Fruit fly (Drosophila melanogaster) whole organism, prepupa: ENCODE measurements around the gene CG5446.

ENCODE experiments used
- Blimp-1 ChIP-seq: fragments of 200-800 bp; sonication (Bioruptor generic); optimal IDR thresholded peaks from 3 replicates; lab custom pipeline; 2017; ENCODE audit warnings: missing biosample characterization, missing genetic modification characterization, mild to moderate bottlenecking, moderate library complexity, missing genetic modification reagents
- CG11294 ChIP-seq: fragments of 200-800 bp; sonication (Bioruptor generic); IDR thresholded peaks from 2 replicates; pipeline ENCODE4 v1.3.6; 2022; ENCODE audit warnings: missing biosample characterization, missing genetic modification characterization
- CG11762 ChIP-seq: fragments of 200-800 bp; sonication (Bioruptor generic); optimal IDR thresholded peaks from 3 replicates; lab custom pipeline; 2016; ENCODE audit warnings: missing biosample characterization, missing genetic modification characterization; ENCODE audit not compliant: insufficient read depth
- CG15336 ChIP-seq: fragments of 200-800 bp; sonication (Bioruptor generic); IDR thresholded peaks from 2 replicates; pipeline ENCODE4 v1.3.6; 2022; ENCODE audit warnings: missing biosample characterization, missing genetic modification characterization
- CG1621 ChIP-seq: fragments of 200-800 bp; sonication (Bioruptor generic); optimal IDR thresholded peaks from 3 replicates; lab custom pipeline; 2018; ENCODE audit warnings: missing biosample characterization, mild to moderate bottlenecking, missing genetic modification characterization
- CG16779 ChIP-seq: fragments of 200-800 bp; sonication (Bioruptor generic); optimal IDR thresholded peaks from 3 replicates; lab custom pipeline; 2017; ENCODE audit warnings: missing biosample characterization, mild to moderate bottlenecking, missing genetic modification characterization
- CG3032 ChIP-seq: fragments of 200-800 bp; optimal IDR thresholded peaks from 2 replicates; lab custom pipeline; 2019; ENCODE audit warnings: missing biosample characterization, mild to moderate bottlenecking, missing genetic modification characterization, moderate library complexity
- CG31627 ChIP-seq: fragments of 200-800 bp; sonication (Bioruptor generic); optimal IDR thresholded peaks from 3 replicates; lab custom pipeline; 2016; ENCODE audit warnings: missing biosample characterization, missing genetic modification characterization
- CG32006 ChIP-seq: fragments of 200-800 bp; sonication (Bioruptor generic); optimal IDR thresholded peaks from 3 replicates; lab custom pipeline; 2017; ENCODE audit warnings: missing biosample characterization, mild to moderate bottlenecking, missing genetic modification characterization
- CG3919 ChIP-seq: fragments of 200-800 bp; sonication (Bioruptor generic); optimal IDR thresholded peaks from 3 replicates; lab custom pipeline; 2016; ENCODE audit warnings: missing biosample characterization, missing genetic modification characterization
- CG4318 ChIP-seq: fragments of 200-800 bp; sonication (Bioruptor generic); optimal IDR thresholded peaks from 3 replicates; lab custom pipeline; 2017; ENCODE audit warnings: missing biosample characterization, mild to moderate bottlenecking, missing genetic modification characterization
- CG6163 ChIP-seq: fragments of 200-800 bp; sonication (Bioruptor generic); IDR thresholded peaks from 3 replicates; pipeline ENCODE4 v1.3.6; 2022; ENCODE audit warnings: missing biosample characterization, missing genetic modification characterization
- CG6792 ChIP-seq: fragments of 200-800 bp; sonication (Bioruptor generic); optimal IDR thresholded peaks from 3 replicates; lab custom pipeline; 2016; ENCODE audit warnings: missing biosample characterization, missing genetic modification characterization
- CG7368 ChIP-seq: fragments of 200-800 bp; sonication (Bioruptor generic); optimal IDR thresholded peaks from 3 replicates; lab custom pipeline; 2016; ENCODE audit warnings: missing biosample characterization, missing genetic modification characterization
- CG8119 ChIP-seq: fragments of 200-800 bp; sonication (Bioruptor generic); IDR thresholded peaks from 3 replicates; pipeline ENCODE4 v1.3.6; 2022; ENCODE audit warnings: missing biosample characterization, missing genetic modification characterization
- CG8319 ChIP-seq: fragments of 200-800 bp; sonication (Bioruptor generic); optimal IDR thresholded peaks from 3 replicates; lab custom pipeline; 2016; ENCODE audit warnings: missing biosample characterization, missing genetic modification characterization
- Eip75B ChIP-seq: fragments of 200-800 bp; sonication (Bioruptor generic); optimal IDR thresholded peaks from 3 replicates; lab custom pipeline; 2016; ENCODE audit warnings: missing biosample characterization, missing genetic modification characterization
- Eip78C ChIP-seq: fragments of 200-800 bp; sonication (Bioruptor generic); peaks from one replicate; lab custom pipeline; 2016; ENCODE audit warnings: missing biosample characterization, missing genetic modification characterization
- Eip93F ChIP-seq: fragments of 200-800 bp; sonication (Bioruptor generic); optimal IDR thresholded peaks from 2 replicates; lab custom pipeline; 2016; ENCODE audit warnings: missing biosample characterization, mild to moderate bottlenecking, missing genetic modification characterization
- Ets21C ChIP-seq: fragments of 200-800 bp; sonication (Bioruptor generic); optimal IDR thresholded peaks from 3 replicates; lab custom pipeline; 2016; ENCODE audit warnings: missing biosample characterization, missing genetic modification characterization
- Ets96B ChIP-seq: fragments of 200-800 bp; optimal IDR thresholded peaks from 2 replicates; lab custom pipeline; 2019; ENCODE audit warnings: missing biosample characterization, mild to moderate bottlenecking, missing genetic modification characterization, moderate library complexity
- Hr4 ChIP-seq: fragments of 200-800 bp; sonication (Bioruptor generic); optimal IDR thresholded peaks from 3 replicates; lab custom pipeline; 2016; ENCODE audit warnings: missing biosample characterization, missing genetic modification characterization
- Lpt ChIP-seq: fragments of 200-800 bp; sonication (Bioruptor generic); optimal IDR thresholded peaks from 3 replicates; lab custom pipeline; 2016; ENCODE audit warnings: missing biosample characterization, missing genetic modification characterization
- Met ChIP-seq: fragments of 200-800 bp; sonication (Bioruptor generic); optimal IDR thresholded peaks from 3 replicates; lab custom pipeline; 2016; ENCODE audit warnings: missing biosample characterization, missing genetic modification characterization
- OdsH ChIP-seq: fragments of 200-800 bp; sonication (Bioruptor generic); optimal IDR thresholded peaks from 3 replicates; lab custom pipeline; 2016; ENCODE audit warnings: missing biosample characterization, missing genetic modification characterization
- Smox ChIP-seq: fragments of 200-800 bp; sonication (Bioruptor generic); optimal IDR thresholded peaks from 3 replicates; lab custom pipeline; 2016; ENCODE audit warnings: missing biosample characterization, missing genetic modification characterization
- Sox102F ChIP-seq: fragments of 200-800 bp; sonication (Bioruptor generic); optimal IDR thresholded peaks from 2 replicates; lab custom pipeline; 2016; ENCODE audit warnings: missing biosample characterization, mild to moderate bottlenecking, missing genetic modification characterization
- acj6 ChIP-seq: fragments of 200-800 bp; sonication (Bioruptor generic); optimal IDR thresholded peaks from 3 replicates; lab custom pipeline; 2016; ENCODE audit warnings: missing biosample characterization, missing genetic modification characterization
- cyc ChIP-seq: fragments of 200-800 bp; sonication (Bioruptor generic); optimal IDR thresholded peaks from 3 replicates; lab custom pipeline; 2016; ENCODE audit warnings: missing biosample characterization, missing genetic modification characterization
- dac ChIP-seq: fragments of 200-800 bp; sonication (Bioruptor generic); optimal IDR thresholded peaks from 2 replicates; lab custom pipeline; 2017; ENCODE audit warnings: missing biosample characterization, mild to moderate bottlenecking, missing genetic modification characterization
- dsx ChIP-seq: fragments of 200-800 bp; optimal IDR thresholded peaks from 3 replicates; lab custom pipeline; 2019; ENCODE audit warnings: missing biosample characterization, mild to moderate bottlenecking, missing genetic modification characterization, moderate library complexity; ENCODE audit not compliant: poor library complexity, severe bottlenecking
- fd85E ChIP-seq: fragments of 200-800 bp; sonication (Bioruptor generic); optimal IDR thresholded peaks from 3 replicates; lab custom pipeline; 2016; ENCODE audit warnings: missing biosample characterization, missing genetic modification characterization
- fkh ChIP-seq: fragments of 200-800 bp; sonication (Bioruptor generic); optimal IDR thresholded peaks from 3 replicates; lab custom pipeline; 2017; ENCODE audit warnings: missing biosample characterization, mild to moderate bottlenecking, missing genetic modification characterization, moderate library complexity
- lz ChIP-seq: fragments of 200-800 bp; sonication (Bioruptor generic); optimal IDR thresholded peaks from 3 replicates; lab custom pipeline; 2016; ENCODE audit warnings: missing biosample characterization, missing genetic modification characterization
- pdm3 ChIP-seq: fragments of 200-800 bp; sonication (Bioruptor generic); optimal IDR thresholded peaks from 3 replicates; lab custom pipeline; 2016; ENCODE audit warnings: missing biosample characterization, missing genetic modification characterization
- ss ChIP-seq, 2 experiments: fragments of 200-800 bp; sonication (Bioruptor generic); optimal IDR thresholded peaks; 2 replicates in 1 of 2; 3 replicates in 1 of 2; lab custom pipeline; 2017 to 2018; ENCODE audit warnings: mild to moderate bottlenecking in 2 of 2, missing biosample characterization in 2 of 2, missing genetic modification characterization in 2 of 2, moderate library complexity in 1 of 2
- svp ChIP-seq: fragments of 200-800 bp; sonication (Bioruptor generic); peaks from one replicate; lab custom pipeline; 2016; ENCODE audit warnings: missing biosample characterization, missing genetic modification characterization
- topi ChIP-seq: fragments of 200-800 bp; sonication (Bioruptor generic); optimal IDR thresholded peaks from 3 replicates; lab custom pipeline; 2016; ENCODE audit warnings: missing biosample characterization, missing genetic modification characterization
- vri ChIP-seq: fragments of 200-800 bp; sonication (Bioruptor generic); optimal IDR thresholded peaks from 3 replicates; lab custom pipeline; 2016; ENCODE audit warnings: missing biosample characterization, mild to moderate bottlenecking, missing genetic modification characterization

The CG5446 gene

DNA sequence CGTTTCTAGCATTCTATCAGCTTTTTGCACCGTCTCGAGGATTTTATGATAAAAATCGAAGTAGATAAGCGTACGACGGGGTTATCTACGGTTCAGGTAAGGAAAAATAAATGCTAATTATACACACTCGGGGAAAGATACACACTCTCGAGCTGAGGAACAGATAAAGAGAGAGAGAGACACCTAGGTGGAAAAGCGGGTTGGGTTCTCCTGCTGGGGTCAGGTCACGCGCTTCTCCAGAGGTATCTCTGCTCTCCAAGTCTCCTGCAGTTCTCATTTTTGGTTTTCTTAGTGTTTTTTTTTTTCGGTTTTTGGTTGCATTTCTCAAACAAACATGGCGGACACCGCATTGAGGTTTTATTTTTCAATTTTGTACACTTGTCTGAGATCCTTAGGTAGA, 32.3 kb upstream of the CG5446 start (continued):
- no peak for TF ChIP-seq CG11762 (GFP tag; lab: Kevin White, UChicago)
- TF ChIP-seq fd85E (GFP tag; lab: Kevin White, UChicago) = no peak
- TF ChIP-seq Blimp-1 (GFP tag; lab: Kevin White, UChicago) = no peak

dm6 chr2L:12459191-12459590, 31.7 kb upstream of the CG5446 start:
- no peak for TF ChIP-seq CG3919 (GFP tag; lab: Kevin White, UChicago)
- TF ChIP-seq dac (GFP tag; lab: Kevin White, UChicago) = no peak
- peak; percentile 63 for TF ChIP-seq Eip93F
- no peak for TF ChIP-seq lz (GFP tag; lab: Kevin White, UChicago)
- no peak for TF ChIP-seq Ets21C (GFP tag; lab: Kevin White, UChicago)
- TF ChIP-seq CG16779 (tag; lab: Kevin White, UChicago) = no peak
- TF ChIP-seq Blimp-1 (GFP tag; lab: Kevin White, UChicago) = no peak
- TF ChIP-seq CG6163 (GFP tag; lab: Robert Waterston, UW) = no peak
- peak; percentile 39 for TF ChIP-seq Eip78C
- TF ChIP-seq pdm3 (GFP tag; lab: Kevin White, UChicago) = no peak
- TF ChIP-seq Eip75B (GFP tag; lab: Kevin White, UChicago) = no peak
- TF ChIP-seq topi (GFP tag; lab: Kevin White, UChicago) = no peak
- TF ChIP-seq CG31627 (GFP tag; lab: Kevin White, UChicago) = no peak
- no peak for TF ChIP-seq CG1621 (tag; lab: Kevin White, UChicago)
- TF ChIP-seq CG11294 (GFP tag; lab: Robert Waterston, UW) = no peak
- TF ChIP-seq vri = peak; percentile 6
- no peak for TF ChIP-seq CG4318 (GFP tag; lab: Kevin White, UChicago)
- TF ChIP-seq CG8319 (GFP tag; lab: Kevin White, UChicago) = no peak
- peak; percentile 60 for TF ChIP-seq svp
- TF ChIP-seq, all 60 proteins: peak for 4

- TF ChIP-seq cyc (GFP tag; lab: Kevin White, UChicago) (no peak), dac (GFP tag; lab: Kevin White, UChicago) (no peak), CG32006 (GFP tag; lab: Kevin White, UChicago) (no peak), vri (no peak), Smox (GFP tag; lab: Kevin White, UChicago) (no peak), Lpt (no peak), Ets96B (tag; lab: Kevin White, UChicago) (no peak), CG3032 (tag; lab: Kevin White, UChicago) (no peak), CG11294 (GFP tag; lab: Robert Waterston, UW) (no peak), CG7368 (GFP tag; lab: Kevin White, UChicago) (no peak), Met (GFP tag; lab: Kevin White, UChicago) (no peak), CG8319 (GFP tag; lab: Kevin White, UChicago) (no peak), Ets21C (GFP tag; lab: Kevin White, UChicago) (no peak), CG6792 (GFP tag; lab: Kevin White, UChicago) (no peak), CG15336 (no peak)
Observed at dm6 chr2L:12457715-12458114, 30.2 kb upstream of the CG5446 start.

- no peak for TF ChIP-seq Eip78C
- no peak for TF ChIP-seq acj6 (GFP tag; lab: Kevin White, UChicago)
- TF ChIP-seq Hr4 (GFP tag; lab: Kevin White, UChicago) = no peak
- peak in 1 of 2 experiments; percentile 43 for TF ChIP-seq ss (GFP tag; optimal IDR thresholded peaks at IDR 0.05; lab: Kevin White, UChicago)
- TF ChIP-seq Ets96B (tag; lab: Kevin White, UChicago) = no peak
- TF ChIP-seq CG8119 (GFP tag; lab: Robert Waterston, UW) = no peak
- TF ChIP-seq OdsH (GFP tag; lab: Kevin White, UChicago) = no peak
- TF ChIP-seq CG11762 (GFP tag; lab: Kevin White, UChicago) = no peak
- TF ChIP-seq CG8319 (GFP tag; lab: Kevin White, UChicago) = no peak
- TF ChIP-seq dsx = peak; percentile 12
- TF ChIP-seq Sox102F (GFP tag; lab: Kevin White, UChicago) = no peak
- peak; percentile 84 for TF ChIP-seq fkh
Observed at dm6 chr2L:12457201-12457600, 29.7 kb upstream of the CG5446 start.
